Fruit fly (Drosophila melanogaster): Measurements from ENCODE around the gene TORIP.

Gene TORIP

DNA sequence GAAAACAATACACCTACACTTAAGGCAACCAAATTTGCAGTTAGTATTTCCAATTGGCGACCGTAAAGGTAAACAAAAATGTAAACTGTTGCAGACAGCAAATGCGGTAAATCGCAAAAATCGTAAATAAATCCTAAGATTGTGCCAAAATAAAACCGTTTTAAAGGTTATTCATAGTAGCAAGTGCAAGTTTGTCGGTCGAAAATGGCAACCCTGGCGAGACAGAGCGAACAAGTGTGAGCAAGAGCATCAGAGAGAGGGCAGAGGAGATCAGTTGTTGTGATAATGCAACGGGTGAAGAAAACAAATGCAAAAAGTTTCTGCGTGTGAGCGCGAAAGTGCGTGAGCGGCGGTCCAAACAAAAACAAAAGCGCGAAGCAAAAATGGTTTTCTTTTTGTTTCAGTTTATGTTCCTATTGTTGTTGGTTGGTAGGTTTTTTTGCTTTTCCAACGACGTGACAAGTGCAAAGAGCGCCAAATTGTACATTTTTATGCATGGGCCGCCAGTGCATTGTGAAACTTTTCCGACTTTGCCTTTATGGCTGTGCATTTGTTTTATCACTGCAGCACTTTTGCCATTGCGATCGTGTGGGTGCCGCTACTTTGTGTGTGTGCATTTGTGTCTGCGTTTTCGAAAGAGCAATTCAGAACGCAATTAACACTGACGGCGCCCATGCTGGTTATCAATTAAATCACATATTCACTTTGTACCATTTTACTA, 12.0 kb downstream of the TORIP start (continued):
- peak; percentile 35 for TF ChIP-seq net (GFP tag; optimal IDR thresholded peaks at IDR 0.05)
- TF ChIP-seq Smox (GFP tag; optimal IDR thresholded peaks at IDR 0.05) = no peak
- TF ChIP-seq Lpt (GFP tag; optimal IDR thresholded peaks at IDR 0.05) = peak; percentile 51
- peak; percentile 21 for TF ChIP-seq spab (GFP tag; optimal IDR thresholded peaks at IDR 0.05)
- TF ChIP-seq CG15336 (GFP tag; IDR thresholded peaks at IDR 0.05) = peak; percentile 75
- no peak for TF ChIP-seq achi (GFP tag; optimal IDR thresholded peaks at IDR 0.05)

dm6 chr3L:19791688-19792073, 13.2 kb downstream of the TORIP start:
- peak; percentile 59 for TF ChIP-seq CG15336 (GFP tag; IDR thresholded peaks at IDR 0.05)
- TF ChIP-seq Eip75B (GFP tag; optimal IDR thresholded peaks at IDR 0.05) = no peak
- TF ChIP-seq topi (GFP tag; optimal IDR thresholded peaks at IDR 0.05) = no peak
- peak; percentile 41; the same call in 1 of the 3 replicates for TF ChIP-seq eg (GFP tag; IDR thresholded peaks at IDR 0.05)
- no peak for TF ChIP-seq CG3032 (tag; optimal IDR thresholded peaks at IDR 0.05)
- no peak for TF ChIP-seq CG8319 (GFP tag; optimal IDR thresholded peaks at IDR 0.05)
- peak; percentile 45 for TF ChIP-seq Lpt (GFP tag; optimal IDR thresholded peaks at IDR 0.05)
- 0 out of 3 replicates have a peak, but pooled peaks have one; percentile 19 for TF ChIP-seq CG8119 (GFP tag; IDR thresholded peaks at IDR 0.05)
- no peak for TF ChIP-seq svp (GFP tag)
- TF ChIP-seq CG6163 (GFP tag; IDR thresholded peaks at IDR 0.05) = peak; percentile 49; the same call in 1 of the 3 replicates
- TF ChIP-seq CG32006 (GFP tag; optimal IDR thresholded peaks at IDR 0.05) = no peak
- peak; percentile 98 for TF ChIP-seq fkh (GFP tag; optimal IDR thresholded peaks at IDR 0.05)
- no peak for TF ChIP-seq CG11902 (GFP tag; optimal IDR thresholded peaks at IDR 0.05)
- peak in 1 of 2 experiments; percentile 10 for TF ChIP-seq ss (GFP tag; optimal IDR thresholded peaks at IDR 0.05)
- no peak for TF ChIP-seq fd85E (GFP tag; optimal IDR thresholded peaks at IDR 0.05)
- peak; percentile 24 for TF ChIP-seq dsx (GFP tag; optimal IDR thresholded peaks at IDR 0.05; ENCODE audit: poor library complexity, severe bottlenecking)

DNA sequence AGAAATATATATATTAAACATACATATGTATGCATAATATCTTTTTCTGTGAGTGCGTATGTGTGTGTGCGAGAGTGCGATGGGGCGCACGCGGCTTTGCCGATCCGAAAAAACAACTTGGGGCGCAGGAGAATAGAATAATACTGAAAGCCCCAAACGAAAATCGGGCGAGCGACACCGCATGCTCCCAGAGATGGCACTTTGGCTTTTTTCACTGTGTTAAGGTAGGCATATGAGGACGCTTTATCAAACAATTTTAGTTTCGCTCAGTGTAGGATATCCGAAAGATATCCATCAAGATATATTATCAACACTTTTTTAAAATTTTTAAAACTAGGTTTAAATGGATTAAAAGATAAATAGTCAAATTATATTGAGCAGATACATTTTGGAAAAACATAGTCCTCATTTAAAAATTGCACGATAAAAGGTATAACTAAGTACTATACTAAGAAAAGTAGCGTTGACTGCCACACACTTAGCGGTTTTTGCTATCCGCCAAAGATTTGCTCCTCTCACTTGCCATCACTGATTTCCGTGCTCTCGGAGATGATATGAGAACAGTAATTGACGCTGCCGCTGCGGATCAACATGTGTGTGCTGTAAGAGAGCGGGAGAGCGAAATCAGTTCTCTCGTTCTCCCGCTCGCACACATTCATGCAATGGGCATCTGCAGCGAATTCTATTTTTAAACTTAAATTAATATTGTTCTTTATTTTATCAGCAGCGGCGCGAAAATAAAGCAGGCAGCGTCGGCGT, 13.8 kb downstream of the TORIP start:
- no peak for TF ChIP-seq Hr38 (GFP tag; optimal IDR thresholded peaks at IDR 0.05)
- TF ChIP-seq achi (GFP tag; optimal IDR thresholded peaks at IDR 0.05) = peak; percentile 55
- peak; percentile 34 for TF ChIP-seq CG7368 (GFP tag; optimal IDR thresholded peaks at IDR 0.05)
- peak; percentile 37 for TF ChIP-seq CG16779 (tag; optimal IDR thresholded peaks at IDR 0.05)
- no peak for TF ChIP-seq fkh (GFP tag; optimal IDR thresholded peaks at IDR 0.05)
- peak; percentile 36 for TF ChIP-seq Blimp-1 (GFP tag; optimal IDR thresholded peaks at IDR 0.05)
- peak; percentile 82 for TF ChIP-seq esn (GFP tag; optimal IDR thresholded peaks at IDR 0.05)
- TF ChIP-seq dsx (GFP tag; optimal IDR thresholded peaks at IDR 0.05; ENCODE audit: poor library complexity, severe bottlenecking) = peak; percentile 9
- TF ChIP-seq CG8319 (GFP tag; optimal IDR thresholded peaks at IDR 0.05) = peak; percentile 44
- TF ChIP-seq CG6792 (GFP tag; optimal IDR thresholded peaks at IDR 0.05) = peak; percentile 58
- peak; percentile 77 for TF ChIP-seq topi (GFP tag; optimal IDR thresholded peaks at IDR 0.05)
- peak; percentile 39 for TF ChIP-seq CG6276 (GFP tag; optimal IDR thresholded peaks at IDR 0.05)
- peak; percentile 49 to 62 for TF ChIP-seq ss (GFP tag; optimal IDR thresholded peaks at IDR 0.05)
- TF ChIP-seq dac (GFP tag; optimal IDR thresholded peaks at IDR 0.05) = peak; percentile 42
- peak; percentile 64 for TF ChIP-seq Ets21C (GFP tag; optimal IDR thresholded peaks at IDR 0.05)
- no peak for TF ChIP-seq vri (GFP tag; optimal IDR thresholded peaks at IDR 0.05)
- peak; percentile 24 for TF ChIP-seq CG9139 (GFP tag; optimal IDR thresholded peaks at IDR 0.05)
- peak; percentile 91 for TF ChIP-seq svp (GFP tag)
- TF ChIP-seq Ets96B (tag; optimal IDR thresholded peaks at IDR 0.05) = peak; percentile 63
- TF ChIP-seq CG34406 (GFP tag; optimal IDR thresholded peaks at IDR 0.05) = peak; percentile 49
- TF ChIP-seq Sox102F (GFP tag; optimal IDR thresholded peaks at IDR 0.05) = peak; percentile 63
- no peak for TF ChIP-seq fd85E (GFP tag; optimal IDR thresholded peaks at IDR 0.05)
- TF ChIP-seq pdm3 (GFP tag; optimal IDR thresholded peaks at IDR 0.05) = peak; percentile 73
- TF ChIP-seq spab (GFP tag; optimal IDR thresholded peaks at IDR 0.05) = peak; percentile 56
- TF ChIP-seq CG15336 (GFP tag; IDR thresholded peaks at IDR 0.05) = no peak; the same call in 1 of the 2 replicates
- TF ChIP-seq lz (GFP tag; optimal IDR thresholded peaks at IDR 0.05) = peak; percentile 80
- peak; percentile 76 for TF ChIP-seq Eip75B (GFP tag; optimal IDR thresholded peaks at IDR 0.05)
- no peak for TF ChIP-seq Lpt (GFP tag; optimal IDR thresholded peaks at IDR 0.05)
- TF ChIP-seq CG6854 (GFP tag; optimal IDR thresholded peaks at IDR 0.05) = peak; percentile 4
- peak; percentile 43 for TF ChIP-seq CG6808 (GFP tag; optimal IDR thresholded peaks at IDR 0.05)
- TF ChIP-seq CG3919 (GFP tag; optimal IDR thresholded peaks at IDR 0.05) = peak; percentile 62
- peak; percentile 62 for TF ChIP-seq CG4318 (GFP tag; optimal IDR thresholded peaks at IDR 0.05)
- TF ChIP-seq CG10631 (GFP tag; optimal IDR thresholded peaks at IDR 0.05) = peak; percentile 54
- peak; percentile 27 for TF ChIP-seq Smox (GFP tag; optimal IDR thresholded peaks at IDR 0.05)
- TF ChIP-seq CG11294 (GFP tag; IDR thresholded peaks at IDR 0.05) = no peak
- peak; percentile 73 for TF ChIP-seq CG32006 (GFP tag; optimal IDR thresholded peaks at IDR 0.05)
- TF ChIP-seq CG11902 (GFP tag; optimal IDR thresholded peaks at IDR 0.05) = peak; percentile 14
